Fruit fly (Drosophila melanogaster) whole organism, embryonic: ENCODE results near the gene Antdh.

Experiments used
- ATbp ChIP-seq: fragments of 200-800 bp; sonication (Bioruptor generic); optimal IDR thresholded peaks from 2 replicates; lab custom pipeline; 2017; ENCODE audit warnings: missing biosample characterization, mild to moderate bottlenecking, missing genetic modification characterization, missing genetic modification reagents
- B-H1 ChIP-seq: fragments of 200-800 bp; sonication (Bioruptor generic); IDR thresholded peaks from 3 replicates; pipeline ENCODE4 v1.3.6; 2022; ENCODE audit warnings: missing biosample characterization, missing genetic modification characterization
- BtbVII ChIP-seq: fragments of 200-800 bp; sonication (Bioruptor generic); optimal IDR thresholded peaks from 3 replicates; lab custom pipeline; 2017; ENCODE audit warnings: missing biosample characterization, mild to moderate bottlenecking, missing genetic modification characterization
- C15 ChIP-seq: fragments of 200-800 bp; sonication (Bioruptor generic); IDR thresholded peaks from 3 replicates; pipeline ENCODE4 v1.3.6; 2022; ENCODE audit warnings: missing biosample characterization, missing genetic modification characterization
- CG10267 ChIP-seq: fragments of 200-800 bp; sonication (Bioruptor generic); optimal IDR thresholded peaks from 2 replicates; lab custom pipeline; 2018; ENCODE audit warnings: missing biosample characterization, mild to moderate bottlenecking, missing genetic modification characterization, moderate library complexity
- CG11085 ChIP-seq: fragments of 200-800 bp; sonication (Bioruptor generic); IDR thresholded peaks from 2 replicates; pipeline ENCODE4 v1.3.6; 2022; ENCODE audit warnings: missing biosample characterization, missing genetic modification characterization
- CG11560 ChIP-seq: fragments of 200-800 bp; sonication (Bioruptor generic); IDR thresholded peaks from 3 replicates; pipeline ENCODE4 v1.3.6; 2022; ENCODE audit warnings: missing biosample characterization, missing genetic modification characterization
- CG12104 ChIP-seq: fragments of 200-800 bp; sonication (Bioruptor generic); optimal IDR thresholded peaks from 3 replicates; lab custom pipeline; 2016; ENCODE audit warnings: missing biosample characterization, missing genetic modification characterization
- CG12219 ChIP-seq: fragments of 200-800 bp; sonication (Bioruptor generic); optimal IDR thresholded peaks from 3 replicates; lab custom pipeline; 2018; ENCODE audit warnings: missing biosample characterization, mild to moderate bottlenecking, missing genetic modification characterization
- CG12236 ChIP-seq: fragments of 200-800 bp; sonication (Bioruptor generic); optimal IDR thresholded peaks from 2 replicates; lab custom pipeline; 2016; ENCODE audit warnings: missing biosample characterization, missing genetic modification characterization
- CG12769 ChIP-seq: fragments of 200-800 bp; sonication (Bioruptor generic); optimal IDR thresholded peaks from 2 replicates; lab custom pipeline; 2019; ENCODE audit warnings: missing biosample characterization, mild to moderate bottlenecking, missing genetic modification characterization, moderate library complexity
- CG15601 ChIP-seq: fragments of 200-800 bp; sonication (Bioruptor generic); optimal IDR thresholded peaks from 3 replicates; lab custom pipeline; 2019; ENCODE audit warnings: missing biosample characterization, mild to moderate bottlenecking, missing genetic modification characterization, moderate library complexity
- CG16779 ChIP-seq: fragments of 200-800 bp; sonication (Bioruptor generic); IDR thresholded peaks from 2 replicates; pipeline ENCODE4 v1.3.6; 2022; ENCODE audit warnings: missing biosample characterization, missing genetic modification characterization
- CG16813 ChIP-seq: fragments of 200-800 bp; sonication (Bioruptor generic); IDR thresholded peaks from 3 replicates; pipeline ENCODE4 v1.3.6; 2022; ENCODE audit warnings: missing biosample characterization, missing genetic modification characterization; ENCODE audit not compliant: partially characterized antibody
- CG17328 ChIP-seq: fragments of 200-800 bp; sonication (Bioruptor generic); IDR thresholded peaks from 2 replicates; pipeline ENCODE4 v1.3.6; 2022; ENCODE audit warnings: missing biosample characterization, missing genetic modification characterization
- CG17361 ChIP-seq: fragments of 200-800 bp; sonication (Bioruptor generic); IDR thresholded peaks from 3 replicates; pipeline ENCODE4 v1.3.6; 2022; ENCODE audit warnings: missing biosample characterization, missing genetic modification characterization
- CG2202 ChIP-seq: fragments of 200-800 bp; sonication (Bioruptor generic); optimal IDR thresholded peaks from 2 replicates; lab custom pipeline; 2018; ENCODE audit warnings: missing biosample characterization, mild to moderate bottlenecking, missing genetic modification characterization
- CG31224 ChIP-seq: fragments of 200-800 bp; sonication (Bioruptor generic); IDR thresholded peaks from 2 replicates; pipeline ENCODE4 v1.3.6; 2022; ENCODE audit warnings: missing biosample characterization, missing genetic modification characterization
- CG5180 ChIP-seq: fragments of 200-800 bp; sonication (Bioruptor generic); optimal IDR thresholded peaks from 3 replicates; lab custom pipeline; 2017; ENCODE audit warnings: missing biosample characterization, missing genetic modification characterization, mild to moderate bottlenecking, moderate library complexity, missing genetic modification reagents
- CG6272 ChIP-seq: fragments of 200-800 bp; sonication (Bioruptor generic); IDR thresholded peaks from 2 replicates; pipeline ENCODE4 v1.3.6; 2022; ENCODE audit warnings: missing biosample characterization, missing genetic modification characterization
- CG6854 ChIP-seq: fragments of 200-800 bp; sonication (Bioruptor generic); optimal IDR thresholded peaks from 3 replicates; lab custom pipeline; 2017; ENCODE audit warnings: missing biosample characterization, mild to moderate bottlenecking, missing genetic modification characterization
- CG7357 ChIP-seq: fragments of 200-800 bp; sonication (Bioruptor generic); IDR thresholded peaks from 3 replicates; pipeline ENCODE4 v1.3.6; 2022; ENCODE audit warnings: missing biosample characterization, missing genetic modification characterization
- CG8281 ChIP-seq: fragments of 200-800 bp; sonication (Bioruptor generic); optimal IDR thresholded peaks from 2 replicates; lab custom pipeline; 2018; ENCODE audit warnings: missing biosample characterization, mild to moderate bottlenecking, missing genetic modification characterization, moderate library complexity
- CG9727 ChIP-seq: fragments of 200-800 bp; sonication (Bioruptor generic); optimal IDR thresholded peaks from 3 replicates; lab custom pipeline; 2017; ENCODE audit warnings: missing biosample characterization, mild to moderate bottlenecking, missing genetic modification characterization
- CTCF ChIP-seq: fragments of 200-800 bp; sonication (Bioruptor generic); optimal IDR thresholded peaks from 2 replicates; lab custom pipeline; 2017; ENCODE audit warnings: missing biosample characterization, mild to moderate bottlenecking, missing genetic modification characterization, moderate library complexity
- Dbx ChIP-seq: fragments of 200-800 bp; sonication (Bioruptor generic); IDR thresholded peaks from 3 replicates; pipeline ENCODE4 v1.3.6; 2022; ENCODE audit warnings: missing biosample characterization, missing genetic modification characterization
- Drgx ChIP-seq: fragments of 200-800 bp; sonication (Bioruptor generic); IDR thresholded peaks from 2 replicates; pipeline ENCODE4 v1.3.6; 2022; ENCODE audit warnings: missing biosample characterization, missing genetic modification characterization
- ERR ChIP-seq: fragments of 200-800 bp; sonication (Bioruptor generic); optimal IDR thresholded peaks from 2 replicates; lab custom pipeline; 2016; ENCODE audit warnings: missing biosample characterization, missing genetic modification characterization
- Fer3 ChIP-seq: fragments of 200-800 bp; sonication (Bioruptor generic); optimal IDR thresholded peaks from 2 replicates; lab custom pipeline; 2018; ENCODE audit warnings: missing biosample characterization, mild to moderate bottlenecking, missing genetic modification characterization, moderate library complexity
- Gsc ChIP-seq: fragments of 200-800 bp; sonication (Bioruptor generic); IDR thresholded peaks from 2 replicates; pipeline ENCODE4 v1.3.6; 2022; ENCODE audit warnings: missing biosample characterization, missing genetic modification characterization
- HLH3B ChIP-seq: fragments of 200-800 bp; sonication (Bioruptor generic); IDR thresholded peaks from 2 replicates; pipeline ENCODE4 v1.3.6; 2022; ENCODE audit warnings: missing biosample characterization, missing genetic modification characterization
- HLH54F ChIP-seq: fragments of 200-800 bp; sonication (Bioruptor generic); optimal IDR thresholded peaks from 3 replicates; lab custom pipeline; 2016; ENCODE audit warnings: missing biosample characterization, missing genetic modification characterization
- Hand ChIP-seq: fragments of 200-800 bp; sonication (Bioruptor generic); optimal IDR thresholded peaks from 2 replicates; lab custom pipeline; 2017; ENCODE audit warnings: mild to moderate bottlenecking, missing biosample characterization, missing genetic modification reagents, missing genetic modification characterization
- Hey ChIP-seq: fragments of 200-800 bp; sonication (Bioruptor generic); optimal IDR thresholded peaks from 3 replicates; lab custom pipeline; 2018; ENCODE audit warnings: missing biosample characterization, mild to moderate bottlenecking, missing genetic modification characterization
- Lpt ChIP-seq: fragments of >200 bp; optimal IDR thresholded peaks from 2 replicates; lab custom pipeline; 2018; ENCODE audit warnings: missing biosample characterization, missing genetic modification characterization
- Mrtf ChIP-seq: fragments of 200-800 bp; sonication (Bioruptor generic); IDR thresholded peaks from 3 replicates; pipeline ENCODE4 v1.3.6; 2022; ENCODE audit warnings: missing biosample characterization, missing genetic modification characterization
- Trl ChIP-seq, 3 experiments: fragments of >200 bp in 2 of 3; fragments of 200-800 bp in 1 of 3; sonication (Bioruptor generic) in 1 of 3; optimal IDR thresholded peaks; 2 replicates in 1 of 3; 3 replicates in 2 of 3; lab custom pipeline; 2016 to 2017; ENCODE audit warnings: missing biosample characterization in 1 of 3, missing genetic modification characterization in 1 of 3
- amos ChIP-seq: fragments of 200-800 bp; sonication (Bioruptor generic); IDR thresholded peaks from 2 replicates; pipeline ENCODE4 v1.3.6; 2022; ENCODE audit warnings: missing biosample characterization, missing genetic modification characterization; ENCODE audit not compliant: partially characterized antibody
- ato ChIP-seq: fragments of 200-800 bp; sonication (Bioruptor generic); IDR thresholded peaks from 2 replicates; pipeline ENCODE4 v1.3.6; 2022; ENCODE audit warnings: missing biosample characterization, missing genetic modification characterization; ENCODE audit not compliant: partially characterized antibody
- btn ChIP-seq: fragments of 200-800 bp; sonication (Bioruptor generic); optimal IDR thresholded peaks from 2 replicates; lab custom pipeline; 2016; ENCODE audit warnings: missing biosample characterization, missing genetic modification characterization
- cas ChIP-seq: fragments of 200-800 bp; sonication (Bioruptor generic); IDR thresholded peaks from 2 replicates; pipeline ENCODE4 v1.3.6; 2022; ENCODE audit warnings: missing biosample characterization, missing genetic modification characterization
- chinmo ChIP-seq: fragments of 200-800 bp; sonication (Bioruptor generic); IDR thresholded peaks from 4 replicates; pipeline ENCODE4 v1.3.6; 2022; ENCODE audit warnings: missing biosample characterization, missing genetic modification characterization; ENCODE audit not compliant: partially characterized antibody
- chm ChIP-seq: fragments of 200-800 bp; sonication (Bioruptor generic); IDR thresholded peaks from 2 replicates; pipeline ENCODE4 v1.3.6; 2022; ENCODE audit warnings: missing biosample characterization, missing genetic modification characterization
- ci ChIP-seq: fragments of 200-800 bp; sonication (Bioruptor generic); IDR thresholded peaks from 3 replicates; pipeline ENCODE4 v1.3.6; 2022; ENCODE audit warnings: missing biosample characterization, missing genetic modification characterization
- dpn ChIP-seq, 2 experiments: fragments of 200-800 bp; sonication (Bioruptor generic); optimal IDR thresholded peaks; 3 replicates each; lab custom pipeline; 2016; ENCODE audit warnings: missing biosample characterization in 2 of 2, missing genetic modification characterization in 2 of 2
- eve ChIP-seq, 2 experiments: fragments of >200 bp; optimal IDR thresholded peaks; 2 replicates each; lab custom pipeline; 2017; ENCODE audit warnings: missing biosample characterization in 2 of 2, missing genetic modification characterization in 2 of 2
- exex ChIP-seq: fragments of 200-800 bp; sonication (Bioruptor generic); optimal IDR thresholded peaks from 4 replicates; lab custom pipeline; 2018; ENCODE audit warnings: missing biosample characterization, mild to moderate bottlenecking, missing genetic modification characterization, moderate library complexity
- grau ChIP-seq: fragments of 200-800 bp; optimal IDR thresholded peaks from 3 replicates; lab custom pipeline; 2019; ENCODE audit warnings: missing biosample characterization, mild to moderate bottlenecking, missing genetic modification characterization, moderate library complexity
- ken ChIP-seq: fragments of 200-800 bp; sonication (Bioruptor generic); IDR thresholded peaks from 3 replicates; pipeline ENCODE4 v1.3.6; 2022; ENCODE audit warnings: missing biosample characterization, missing genetic modification characterization
- lilli ChIP-seq: fragments of 200-800 bp; sonication (Bioruptor generic); optimal IDR thresholded peaks from 3 replicates; lab custom pipeline; 2016; ENCODE audit warnings: missing biosample characterization, missing genetic modification characterization
- sim ChIP-seq: fragments of 200-800 bp; sonication (Bioruptor generic); IDR thresholded peaks from 2 replicates; pipeline ENCODE4 v1.3.6; 2022; ENCODE audit warnings: missing biosample characterization, missing genetic modification characterization
- vnd ChIP-seq: fragments of 200-800 bp; sonication (Bioruptor generic); IDR thresholded peaks from 3 replicates; pipeline ENCODE4 v1.3.6; 2022; ENCODE audit warnings: missing biosample characterization, missing genetic modification characterization; ENCODE audit not compliant: partially characterized antibody

The Antdh gene

dm6 chrX:11149201-11149600 lies 19.7 kb downstream of the Antdh start, which contains the start of gene Lint-1 (continued):
- TF ChIP-seq amos: no peak
- no peak for TF ChIP-seq eve (GFP tag; optimal IDR thresholded peaks at IDR 0.05; lab: Kevin White, UChicago)
- TF ChIP-seq CG9727: no peak
- TF ChIP-seq Dbx: no peak
- TF ChIP-seq CG6854 (GFP tag; lab: Kevin White, UChicago): no peak
- peak; percentile 23 for TF ChIP-seq HLH54F (GFP tag; lab: Kevin White, UChicago)
- no peak for TF ChIP-seq CG17328
- TF ChIP-seq HLH3B (GFP tag; lab: Robert Waterston, UW): no peak
- TF ChIP-seq lilli (GFP tag; lab: Kevin White, UChicago): peak; percentile 48
- no peak for TF ChIP-seq Hand (GFP tag; lab: Kevin White, UChicago)
- no peak for TF ChIP-seq ATbp (GFP tag; lab: Kevin White, UChicago)
- TF ChIP-seq CG12769 (tag; lab: Kevin White, UChicago): peak; percentile 0
- no peak for TF ChIP-seq Hey (tag; lab: Kevin White, UChicago)
- no peak for TF ChIP-seq CG6272 (GFP tag; lab: Robert Waterston, UW)
- TF ChIP-seq CG31224: no peak
- no peak for TF ChIP-seq CG12219 (GFP tag; lab: Kevin White, UChicago)
- no peak for TF ChIP-seq ERR (GFP tag; lab: Kevin White, UChicago)
- no peak for TF ChIP-seq vnd (GFP tag; lab: Robert Waterston, UW)
- no peak for TF ChIP-seq CG11085
- TF ChIP-seq CG7357 (GFP tag; lab: Robert Waterston, UW): peak; percentile 47; the same call in 1 of the 3 replicates
- no peak for TF ChIP-seq Trl (optimal IDR thresholded peaks at IDR 0.05; lab: Kevin White, UChicago)
- TF ChIP-seq Trl (GFP tag; optimal IDR thresholded peaks at IDR 0.05; lab: Kevin White, UChicago): peak; percentile 1
- no peak for TF ChIP-seq CG2202 (tag; lab: Kevin White, UChicago)
- no peak for TF ChIP-seq Lpt (GFP tag; lab: Kevin White, UChicago)
- no peak for TF ChIP-seq CG15601 (tag; lab: Kevin White, UChicago)
- no peak for TF ChIP-seq btn (GFP tag; lab: Kevin White, UChicago)
- no peak for TF ChIP-seq sim
- TF ChIP-seq CG10267 (tag; lab: Kevin White, UChicago): no peak
- no peak for TF ChIP-seq chinmo (GFP tag; lab: Robert Waterston, UW)
- no peak for TF ChIP-seq BtbVII (GFP tag; lab: Kevin White, UChicago)
- TF ChIP-seq CG12104 (GFP tag; lab: Kevin White, UChicago): no peak
- no peak for TF ChIP-seq CG17361 (GFP tag; lab: Robert Waterston, UW)
- TF ChIP-seq C15 (GFP tag; lab: Robert Waterston, UW): no peak
- no peak for TF ChIP-seq Mrtf (GFP tag; lab: Robert Waterston, UW)
- no peak for TF ChIP-seq Drgx (GFP tag; lab: Robert Waterston, UW)
- TF ChIP-seq Gsc (GFP tag; lab: Robert Waterston, UW): no peak
- TF ChIP-seq ken (GFP tag; lab: Robert Waterston, UW): no peak
- no peak for TF ChIP-seq B-H1 (GFP tag; lab: Robert Waterston, UW)
- TF ChIP-seq CG16813 (GFP tag; lab: Robert Waterston, UW): no peak
- TF ChIP-seq dpn (GFP tag; optimal IDR thresholded peaks at IDR 0.05; lab: Kevin White, UChicago): peak in 1 of 2 experiments; percentile 40
- no peak for TF ChIP-seq CG12236 (GFP tag; lab: Kevin White, UChicago)
- TF ChIP-seq CG11560 (tag; lab: Robert Waterston, UW): no peak
- no peak for TF ChIP-seq cas
- TF ChIP-seq ato: no peak
- no peak for TF ChIP-seq chm
- TF ChIP-seq ci (GFP tag; lab: Robert Waterston, UW): no peak
- TF ChIP-seq exex (tag; lab: Kevin White, UChicago): no peak
- TF ChIP-seq CG5180 (GFP tag; lab: Kevin White, UChicago): no peak
- TF ChIP-seq CG16779: no peak
- no peak for TF ChIP-seq CTCF (GFP tag; lab: Kevin White, UChicago)
- no peak for TF ChIP-seq CG8281 (tag; lab: Kevin White, UChicago)
- peak; percentile 2 for TF ChIP-seq Fer3 (tag; lab: Kevin White, UChicago)
- no peak for TF ChIP-seq grau (tag; lab: Kevin White, UChicago)
